Fruit fly (Drosophila melanogaster) whole organism, embryonic: Measurements from ENCODE around the gene Agpat2.

ENCODE experiments used
- Abd-B ChIP-seq: fragments of 200-800 bp; sonication (Bioruptor generic); optimal IDR thresholded peaks from 2 replicates; lab custom pipeline; 2018; ENCODE audit warnings: missing biosample characterization, mild to moderate bottlenecking, missing genetic modification characterization, moderate library complexity
- B-H2 ChIP-seq: fragments of 200-800 bp; sonication (Bioruptor generic); optimal IDR thresholded peaks from 2 replicates; lab custom pipeline; 2018; ENCODE audit warnings: missing biosample characterization, mild to moderate bottlenecking, missing genetic modification characterization
- CG10565 ChIP-seq: fragments of 200-800 bp; sonication (Bioruptor generic); optimal IDR thresholded peaks from 3 replicates; lab custom pipeline; 2016; ENCODE audit warnings: missing biosample characterization, mild to moderate bottlenecking, missing genetic modification characterization
- CG10979 ChIP-seq: fragments of 200-800 bp; sonication (Bioruptor generic); optimal IDR thresholded peaks from 2 replicates; lab custom pipeline; 2018; ENCODE audit warnings: missing biosample characterization, mild to moderate bottlenecking, missing genetic modification characterization, moderate library complexity
- CG12744 ChIP-seq: fragments of 200-800 bp; sonication (Bioruptor generic); optimal IDR thresholded peaks from 2 replicates; lab custom pipeline; 2016; ENCODE audit warnings: missing biosample characterization, missing genetic modification characterization
- CG14710 ChIP-seq: fragments of 200-800 bp; sonication (Bioruptor generic); optimal IDR thresholded peaks from 3 replicates; lab custom pipeline; 2019; ENCODE audit warnings: missing biosample characterization, mild to moderate bottlenecking, missing genetic modification characterization, moderate library complexity
- CG14860 ChIP-seq: fragments of 200-800 bp; sonication (Bioruptor generic); IDR thresholded peaks from 3 replicates; pipeline ENCODE4 v1.3.6; 2022; ENCODE audit warnings: missing biosample characterization, missing genetic modification characterization; ENCODE audit not compliant: partially characterized antibody
- CG15011 ChIP-seq: fragments of 200-800 bp; sonication (Bioruptor generic); optimal IDR thresholded peaks from 3 replicates; lab custom pipeline; 2018; ENCODE audit warnings: missing biosample characterization, mild to moderate bottlenecking, missing genetic modification characterization
- CG15601 ChIP-seq: fragments of 200-800 bp; sonication (Bioruptor generic); optimal IDR thresholded peaks from 3 replicates; lab custom pipeline; 2019; ENCODE audit warnings: missing biosample characterization, mild to moderate bottlenecking, missing genetic modification characterization, moderate library complexity
- CG30020 ChIP-seq: fragments of 200-800 bp; optimal IDR thresholded peaks from 2 replicates; lab custom pipeline; 2019; ENCODE audit warnings: missing biosample characterization, mild to moderate bottlenecking, missing genetic modification characterization, moderate library complexity
- CG32772 ChIP-seq: fragments of 200-800 bp; sonication (Bioruptor generic); IDR thresholded peaks from 2 replicates; pipeline ENCODE4 v1.3.6; 2022; ENCODE audit warnings: missing biosample characterization, missing genetic modification characterization
- CG3838 ChIP-seq: fragments of 200-800 bp; sonication (Bioruptor generic); optimal IDR thresholded peaks from 3 replicates; lab custom pipeline; 2016; ENCODE audit warnings: missing biosample characterization, missing genetic modification characterization
- CG42726 ChIP-seq: fragments of 200-800 bp; sonication (Bioruptor generic); IDR thresholded peaks from 2 replicates; pipeline ENCODE4 v1.3.6; 2022; ENCODE audit warnings: missing biosample characterization, missing genetic modification characterization; ENCODE audit not compliant: partially characterized antibody
- CG4730 ChIP-seq: fragments of 200-800 bp; sonication (Bioruptor generic); IDR thresholded peaks from 2 replicates; pipeline ENCODE4 v1.3.6; 2022; ENCODE audit warnings: missing biosample characterization, missing genetic modification characterization
- CG6654 ChIP-seq: fragments of 200-800 bp; sonication (Bioruptor generic); optimal IDR thresholded peaks from 2 replicates; lab custom pipeline; 2017; ENCODE audit warnings: missing biosample characterization, mild to moderate bottlenecking, missing genetic modification characterization
- CG8388 ChIP-seq: fragments of 200-800 bp; sonication (Bioruptor generic); optimal IDR thresholded peaks from 2 replicates; lab custom pipeline; 2019; ENCODE audit warnings: missing biosample characterization, mild to moderate bottlenecking, missing genetic modification characterization, moderate library complexity
- CG9437 ChIP-seq: fragments of 200-800 bp; sonication (Bioruptor generic); optimal IDR thresholded peaks from 2 replicates; lab custom pipeline; 2018; ENCODE audit warnings: missing biosample characterization, mild to moderate bottlenecking, missing genetic modification characterization
- CG9609 ChIP-seq: fragments of 200-800 bp; sonication (Bioruptor generic); optimal IDR thresholded peaks from 3 replicates; lab custom pipeline; 2016; ENCODE audit warnings: missing biosample characterization, missing genetic modification characterization
- CkIIα-i1 ChIP-seq: fragments of 200-800 bp; sonication (Bioruptor generic); IDR thresholded peaks from 2 replicates; pipeline ENCODE4 v1.3.6; 2022; ENCODE audit warnings: missing biosample characterization, missing genetic modification characterization
- Fer2 ChIP-seq: fragments of 200-800 bp; sonication (Bioruptor generic); optimal IDR thresholded peaks from 2 replicates; lab custom pipeline; 2018; ENCODE audit warnings: missing biosample characterization, mild to moderate bottlenecking, missing genetic modification characterization, moderate library complexity
- Lim3 ChIP-seq: fragments of 200-800 bp; sonication (Bioruptor generic); IDR thresholded peaks from 2 replicates; pipeline ENCODE4 v1.3.6; 2022; ENCODE audit warnings: missing biosample characterization, missing genetic modification characterization
- Nf-YB ChIP-seq: fragments of 200-800 bp; sonication (Bioruptor generic); optimal IDR thresholded peaks from 3 replicates; lab custom pipeline; 2019; ENCODE audit warnings: missing biosample characterization, mild to moderate bottlenecking, missing genetic modification characterization, moderate library complexity
- NfI ChIP-seq: fragments of 200-800 bp; sonication (Bioruptor generic); optimal IDR thresholded peaks from 3 replicates; lab custom pipeline; 2018; ENCODE audit warnings: missing biosample characterization, mild to moderate bottlenecking, missing genetic modification characterization, moderate library complexity
- PHDP ChIP-seq: fragments of 200-800 bp; sonication (Bioruptor generic); optimal IDR thresholded peaks from 3 replicates; lab custom pipeline; 2018; ENCODE audit warnings: missing biosample characterization, mild to moderate bottlenecking, missing genetic modification characterization, moderate library complexity
- Side ChIP-seq: fragments of 200-800 bp; sonication (Bioruptor generic); optimal IDR thresholded peaks from 2 replicates; lab custom pipeline; 2016; ENCODE audit warnings: missing biosample characterization, missing genetic modification characterization
- Sox102F ChIP-seq: fragments of 200-800 bp; sonication (Bioruptor generic); optimal IDR thresholded peaks from 2 replicates; lab custom pipeline; 2018; ENCODE audit warnings: missing biosample characterization, mild to moderate bottlenecking, missing genetic modification characterization, moderate library complexity
- Xrp1 ChIP-seq: fragments of 200-800 bp; sonication (Bioruptor generic); IDR thresholded peaks from 2 replicates; pipeline ENCODE4 v1.3.6; 2022; ENCODE audit warnings: missing biosample characterization, missing genetic modification characterization
- amos ChIP-seq: fragments of 200-800 bp; sonication (Bioruptor generic); IDR thresholded peaks from 2 replicates; pipeline ENCODE4 v1.3.6; 2022; ENCODE audit warnings: missing biosample characterization, missing genetic modification characterization; ENCODE audit not compliant: partially characterized antibody
- bbx ChIP-seq: fragments of 200-800 bp; sonication (Bioruptor generic); IDR thresholded peaks from 2 replicates; pipeline ENCODE4 v1.3.6; 2022; ENCODE audit warnings: missing biosample characterization, missing genetic modification characterization; ENCODE audit not compliant: partially characterized antibody
- bsh ChIP-seq, 2 experiments: fragments of 200-800 bp; sonication (Bioruptor generic); optimal IDR thresholded peaks; 2 replicates each; lab custom pipeline; 2017 to 2018; ENCODE audit warnings: mild to moderate bottlenecking in 2 of 2, missing biosample characterization in 2 of 2, missing genetic modification characterization in 2 of 2, moderate library complexity in 1 of 2
- cg ChIP-seq: fragments of 200-800 bp; sonication (Bioruptor generic); optimal IDR thresholded peaks from 3 replicates; lab custom pipeline; 2019; ENCODE audit warnings: missing biosample characterization, mild to moderate bottlenecking, missing genetic modification characterization, moderate library complexity
- chinmo ChIP-seq: fragments of 200-800 bp; sonication (Bioruptor generic); IDR thresholded peaks from 4 replicates; pipeline ENCODE4 v1.3.6; 2022; ENCODE audit warnings: missing biosample characterization, missing genetic modification characterization; ENCODE audit not compliant: partially characterized antibody
- croc ChIP-seq: fragments of 200-800 bp; sonication (Bioruptor generic); conservative IDR thresholded peaks from 3 replicates; pipeline ENCODE4 v1.3.6; 2022; ENCODE audit warnings: missing biosample characterization, missing genetic modification characterization
- disco-r ChIP-seq: fragments of 200-800 bp; sonication (Bioruptor generic); optimal IDR thresholded peaks from 2 replicates; lab custom pipeline; 2016; ENCODE audit warnings: missing biosample characterization, missing genetic modification characterization
- gro ChIP-seq: fragments of 200-800 bp; sonication (Bioruptor generic); optimal IDR thresholded peaks from 2 replicates; lab custom pipeline; 2016; ENCODE audit warnings: missing biosample characterization, missing genetic modification characterization
- lab ChIP-seq: fragments of 200-800 bp; sonication (Bioruptor generic); optimal IDR thresholded peaks from 3 replicates; lab custom pipeline; 2017; ENCODE audit warnings: missing biosample characterization, missing genetic modification characterization, mild to moderate bottlenecking, moderate library complexity, missing genetic modification reagents
- lola ChIP-seq, 3 experiments: fragments of >200 bp in 2 of 3; fragments of 200-800 bp in 1 of 3; sonication (Bioruptor generic) in 1 of 3; optimal IDR thresholded peaks; 2 replicates each; lab custom pipeline; 2017 to 2019; ENCODE audit warnings: missing biosample characterization in 3 of 3, missing genetic modification characterization in 3 of 3, mild to moderate bottlenecking in 1 of 3, moderate library complexity in 1 of 3
- maf-S ChIP-seq: fragments of 200-800 bp; sonication (Bioruptor generic); optimal IDR thresholded peaks from 2 replicates; lab custom pipeline; 2016; ENCODE audit warnings: missing biosample characterization, missing genetic modification characterization
- mirr ChIP-seq: fragments of 200-800 bp; sonication (Bioruptor generic); optimal IDR thresholded peaks from 3 replicates; lab custom pipeline; 2018; ENCODE audit warnings: missing biosample characterization, mild to moderate bottlenecking, missing genetic modification characterization
- pum ChIP-seq: fragments of 200-800 bp; sonication (Bioruptor generic); optimal IDR thresholded peaks from 2 replicates; lab custom pipeline; 2016; ENCODE audit warnings: missing biosample characterization, missing genetic modification characterization
- row ChIP-seq: fragments of 200-800 bp; sonication (Bioruptor generic); IDR thresholded peaks from 3 replicates; pipeline ENCODE4 v1.3.6; 2022; ENCODE audit warnings: missing biosample characterization, missing genetic modification characterization
- sd ChIP-seq: fragments of 200-800 bp; sonication (Bioruptor generic); optimal IDR thresholded peaks from 3 replicates; lab custom pipeline; 2018; ENCODE audit warnings: missing biosample characterization, mild to moderate bottlenecking, missing genetic modification characterization, moderate library complexity
- sim ChIP-seq: fragments of 200-800 bp; sonication (Bioruptor generic); IDR thresholded peaks from 2 replicates; pipeline ENCODE4 v1.3.6; 2022; ENCODE audit warnings: missing biosample characterization, missing genetic modification characterization
- slp2 ChIP-seq: fragments of 200-800 bp; sonication (Bioruptor generic); optimal IDR thresholded peaks from 2 replicates; lab custom pipeline; 2016; ENCODE audit warnings: missing biosample characterization, missing genetic modification characterization
- ssp ChIP-seq: fragments of 200-800 bp; sonication (Bioruptor generic); IDR thresholded peaks from 2 replicates; pipeline ENCODE4 v1.3.6; 2022; ENCODE audit warnings: missing biosample characterization, missing genetic modification characterization
- stc ChIP-seq: fragments of 200-800 bp; sonication (Bioruptor generic); IDR thresholded peaks from 2 replicates; pipeline ENCODE4 v1.3.6; 2022; ENCODE audit warnings: missing biosample characterization, missing genetic modification characterization
- ttk ChIP-seq: fragments of 200-800 bp; sonication (Bioruptor generic); IDR thresholded peaks from 2 replicates; pipeline ENCODE4 v2.1.2; 2022; ENCODE audit warnings: missing biosample characterization, missing genetic modification characterization
- unpg ChIP-seq: fragments of 200-800 bp; sonication (Bioruptor generic); optimal IDR thresholded peaks from 3 replicates; lab custom pipeline; 2018; ENCODE audit warnings: missing biosample characterization, mild to moderate bottlenecking, missing genetic modification characterization, moderate library complexity

Gene Agpat2

DNA sequence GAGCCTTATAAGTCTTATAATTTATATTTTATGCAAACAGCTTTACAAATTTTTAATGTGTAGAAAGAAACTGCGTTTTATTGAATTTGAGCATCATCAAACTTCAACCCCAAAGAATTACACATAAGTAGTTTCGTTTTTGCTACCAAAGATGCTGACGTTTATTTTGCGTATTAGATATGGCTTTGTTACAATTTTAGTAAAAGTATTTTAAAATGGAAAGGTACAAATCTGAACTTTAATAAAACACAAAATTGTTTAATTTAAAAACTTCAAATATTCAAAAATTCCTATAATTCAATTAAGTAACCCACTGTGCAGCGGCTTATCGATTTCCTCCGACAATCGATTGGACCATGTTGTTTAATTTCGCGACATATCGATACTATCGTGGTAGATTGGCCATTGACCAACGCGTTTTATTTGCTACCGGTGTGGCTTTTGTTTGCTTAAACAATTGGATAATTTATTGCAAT lies 351 bp upstream of the Agpat2 start, which contains the start of gene prg (continued):
- TF ChIP-seq CG14710 (tag; lab: Kevin White, UChicago) (peak; percentile 69), CkIIα-i1 (GFP tag; lab: Robert Waterston, UW) (no peak), CG3838 (peak; percentile 47), CG14860 (GFP tag; lab: Robert Waterston, UW) (peak; percentile 94), disco-r (GFP tag; lab: Kevin White, UChicago) (no peak), CG10565 (GFP tag; lab: Kevin White, UChicago) (no peak), CG4730 (GFP tag; lab: Robert Waterston, UW) (no peak), CG9437 (GFP tag; lab: Kevin White, UChicago) (peak; percentile 36), B-H2 (GFP tag; lab: Kevin White, UChicago) (peak; percentile 67), CG15601 (tag; lab: Kevin White, UChicago) (peak; percentile 22), croc (GFP tag; lab: Robert Waterston, UW) (no peak), CG9609 (GFP tag; lab: Kevin White, UChicago) (peak; percentile 9), cg (GFP tag; lab: Kevin White, UChicago) (no peak), pum (GFP tag; lab: Kevin White, UChicago) (peak; percentile 54), bsh (GFP tag; optimal IDR thresholded peaks at IDR 0.05; lab: Kevin White, UChicago) (peak; percentile 7 to 58), CG10979 (tag; lab: Kevin White, UChicago) (peak; percentile 67), Nf-YB (GFP tag; lab: Kevin White, UChicago) (peak; percentile 38), CG15011 (GFP tag; lab: Kevin White, UChicago) (peak; percentile 44), sd (tag; lab: Kevin White, UChicago) (no peak), amos (GFP tag; lab: Robert Waterston, UW) (peak; percentile 94), Lim3 (no peak), CG42726 (GFP tag; lab: Robert Waterston, UW) (peak; percentile 95), PHDP (tag; lab: Kevin White, UChicago) (peak; percentile 69), ssp (GFP tag; lab: Robert Waterston, UW) (no peak), bbx (GFP tag; lab: Robert Waterston, UW) (peak; percentile 98), stc (GFP tag; lab: Robert Waterston, UW) (peak; percentile 56), CG12744 (GFP tag; lab: Kevin White, UChicago) (peak; percentile 60), mirr (peak; percentile 3), CG30020 (tag; lab: Kevin White, UChicago) (peak; percentile 47), lola (GFP tag; optimal IDR thresholded peaks at IDR 0.05; lab: Kevin White, UChicago) (peak in 1 of 3 experiments; percentile 54)
- TF ChIP-seq, all 482 proteins: peak for 329

DNA sequence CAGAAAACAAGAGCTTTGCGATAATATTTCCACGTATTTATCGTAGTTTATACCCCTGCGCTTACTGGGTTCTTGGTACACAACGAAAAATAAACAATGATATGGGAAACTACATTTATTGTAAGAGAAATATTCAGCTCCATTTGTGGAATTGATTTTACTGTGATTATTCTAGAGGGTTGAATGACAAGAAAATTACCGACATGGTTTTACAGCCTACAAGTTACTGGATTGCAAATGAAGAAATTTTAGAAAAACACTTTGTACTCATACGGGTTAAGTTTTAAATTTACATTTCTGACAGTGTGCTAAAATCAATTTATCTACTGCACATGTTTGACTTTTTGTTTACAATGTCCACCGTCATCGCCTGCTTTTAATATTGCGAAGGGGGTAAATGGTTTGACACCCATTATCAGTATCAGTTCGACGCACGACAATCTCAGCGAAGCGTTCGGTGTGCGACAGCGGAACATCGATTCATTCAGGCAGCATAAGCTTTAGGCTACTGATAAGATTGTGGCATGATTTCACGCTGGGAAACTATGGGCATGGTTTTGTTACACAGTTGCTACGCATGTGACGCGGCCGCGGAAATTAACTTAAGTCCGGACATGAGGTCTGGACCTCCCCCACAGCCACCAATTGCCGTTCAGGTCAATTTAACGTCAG lies 1.9 kb downstream of the Agpat2 start:
- TF ChIP-seq ttk (no peak), Abd-B (no peak), maf-S (GFP tag; lab: Kevin White, UChicago) (no peak), NfI (GFP tag; lab: Kevin White, UChicago) (peak; percentile 8), slp2 (GFP tag; lab: Kevin White, UChicago) (peak; percentile 18), unpg (GFP tag; lab: Kevin White, UChicago) (peak; percentile 39), Fer2 (tag; lab: Kevin White, UChicago) (no peak), Xrp1 (GFP tag; lab: Robert Waterston, UW) (peak; percentile 44; the same call in 1 of the 2 replicates), Sox102F (GFP tag; lab: Kevin White, UChicago) (peak; percentile 35), CG32772 (GFP tag; lab: Robert Waterston, UW) (no peak), sim (GFP tag; lab: Robert Waterston, UW) (no peak), chinmo (GFP tag; lab: Robert Waterston, UW) (peak; percentile 71; the same call in 1 of the 4 replicates), Lim3 (no peak), CG6654 (GFP tag; lab: Kevin White, UChicago) (no peak), gro (GFP tag; lab: Kevin White, UChicago) (no peak), row (GFP tag; lab: Robert Waterston, UW) (peak; percentile 62), Side (GFP tag; lab: Kevin White, UChicago) (peak; percentile 5), lab (peak; percentile 71), CG8388 (GFP tag; lab: Kevin White, UChicago) (no peak)
